Fruit fly (Drosophila melanogaster) whole organism, prepupa: ENCODE data around the gene CG4982.

Experiments used
- CG16779 ChIP-seq: fragments of 200-800 bp; sonication (Bioruptor generic); optimal IDR thresholded peaks from 3 replicates; lab custom pipeline; 2017; ENCODE audit warnings: missing biosample characterization, mild to moderate bottlenecking, missing genetic modification characterization
- CG32006 ChIP-seq: fragments of 200-800 bp; sonication (Bioruptor generic); optimal IDR thresholded peaks from 3 replicates; lab custom pipeline; 2017; ENCODE audit warnings: missing biosample characterization, mild to moderate bottlenecking, missing genetic modification characterization
- CG6854 ChIP-seq: fragments of 200-800 bp; sonication (Bioruptor generic); optimal IDR thresholded peaks from 2 replicates; lab custom pipeline; 2017; ENCODE audit warnings: missing biosample characterization, mild to moderate bottlenecking, missing genetic modification characterization
- Eip78C ChIP-seq: fragments of 200-800 bp; sonication (Bioruptor generic); peaks from one replicate; lab custom pipeline; 2016; ENCODE audit warnings: missing biosample characterization, missing genetic modification characterization
- Ets96B ChIP-seq: fragments of 200-800 bp; optimal IDR thresholded peaks from 2 replicates; lab custom pipeline; 2019; ENCODE audit warnings: missing biosample characterization, mild to moderate bottlenecking, missing genetic modification characterization, moderate library complexity
- Hr38 ChIP-seq: sonication (Bioruptor generic); optimal IDR thresholded peaks from 2 replicates; lab custom pipeline; 2016; ENCODE audit warnings: missing biosample characterization, missing genetic modification characterization
- Hr4 ChIP-seq: fragments of 200-800 bp; sonication (Bioruptor generic); optimal IDR thresholded peaks from 3 replicates; lab custom pipeline; 2016; ENCODE audit warnings: missing biosample characterization, missing genetic modification characterization
- Lpt ChIP-seq: fragments of 200-800 bp; sonication (Bioruptor generic); optimal IDR thresholded peaks from 3 replicates; lab custom pipeline; 2016; ENCODE audit warnings: missing biosample characterization, missing genetic modification characterization
- Smox ChIP-seq: fragments of 200-800 bp; sonication (Bioruptor generic); optimal IDR thresholded peaks from 3 replicates; lab custom pipeline; 2016; ENCODE audit warnings: missing biosample characterization, missing genetic modification characterization
- Sox102F ChIP-seq: fragments of 200-800 bp; sonication (Bioruptor generic); optimal IDR thresholded peaks from 2 replicates; lab custom pipeline; 2016; ENCODE audit warnings: missing biosample characterization, mild to moderate bottlenecking, missing genetic modification characterization
- Sox15 ChIP-seq: fragments of 200-800 bp; sonication (Bioruptor generic); optimal IDR thresholded peaks from 3 replicates; lab custom pipeline; 2016; ENCODE audit warnings: missing biosample characterization, missing genetic modification characterization
- achi ChIP-seq: fragments of 200-800 bp; sonication (Bioruptor generic); optimal IDR thresholded peaks from 3 replicates; lab custom pipeline; 2016; ENCODE audit warnings: missing biosample characterization, missing genetic modification characterization
- net ChIP-seq: fragments of 200-800 bp; sonication (Bioruptor generic); optimal IDR thresholded peaks from 3 replicates; lab custom pipeline; 2016; ENCODE audit warnings: missing biosample characterization, missing genetic modification characterization
- topi ChIP-seq: fragments of 200-800 bp; sonication (Bioruptor generic); optimal IDR thresholded peaks from 3 replicates; lab custom pipeline; 2016; ENCODE audit warnings: missing biosample characterization, missing genetic modification characterization

- TF ChIP-seq Sox102F (GFP tag; lab: Kevin White, UChicago): peak; percentile 12
- peak; percentile 93 for TF ChIP-seq Eip78C (GFP tag; lab: Kevin White, UChicago)
- TF ChIP-seq net (GFP tag; lab: Kevin White, UChicago): peak; percentile 50
- TF ChIP-seq Hr38 (GFP tag; lab: Kevin White, UChicago): no peak
- peak; percentile 39 for TF ChIP-seq Sox15 (GFP tag; lab: Kevin White, UChicago)
- TF ChIP-seq Smox (GFP tag; lab: Kevin White, UChicago): peak; percentile 10
- no peak for TF ChIP-seq Lpt (GFP tag; lab: Kevin White, UChicago)
- no peak for TF ChIP-seq CG6854 (GFP tag; lab: Kevin White, UChicago)
- TF ChIP-seq Hr4 (GFP tag; lab: Kevin White, UChicago): no peak
- TF ChIP-seq achi (GFP tag; lab: Kevin White, UChicago): peak; percentile 53
- peak; percentile 9 for TF ChIP-seq CG32006 (GFP tag; lab: Kevin White, UChicago)
- TF ChIP-seq CG16779 (tag; lab: Kevin White, UChicago): peak; percentile 30
- TF ChIP-seq topi (GFP tag; lab: Kevin White, UChicago): peak; percentile 35
- TF ChIP-seq Ets96B (tag; lab: Kevin White, UChicago): peak; percentile 87
Measured at dm6 chr3L:16286258-16286657, 15.0 kb upstream of the CG4982 start.
